Fruit fly (Drosophila melanogaster): ENCODE results near the gene RhoGAP71E.

RhoGAP71E gene

dm6 chr3L:15563058-15563850 is 25.4 kb upstream of the RhoGAP71E start, which contains the start of the genes CG7739 and SCCRO (continued):
- peak in 1 of 2 experiments; percentile 23 for TF ChIP-seq tll (GFP tag; optimal IDR thresholded peaks at IDR 0.05)
- TF ChIP-seq CG13424 (tag; optimal IDR thresholded peaks at IDR 0.05): peak; percentile 66
- TF ChIP-seq CG6175 (GFP tag; IDR thresholded peaks at IDR 0.05): no peak
- no peak for TF ChIP-seq CG6854 (GFP tag; optimal IDR thresholded peaks at IDR 0.05)
- peak; percentile 58 for TF ChIP-seq CG32772 (GFP tag; IDR thresholded peaks at IDR 0.05)
- TF ChIP-seq wor (GFP tag; IDR thresholded peaks at IDR 0.05): no peak
- TF ChIP-seq CrebB (tag; optimal IDR thresholded peaks at IDR 0.05): no peak
- TF ChIP-seq Bgb (GFP tag; IDR thresholded peaks at IDR 0.05; ENCODE audit: partially characterized antibody): no peak
- peak; percentile 76 for TF ChIP-seq CG12391 (tag; optimal IDR thresholded peaks at IDR 0.05)
- no peak for TF ChIP-seq sc (optimal IDR thresholded peaks at IDR 0.05)
- no peak for TF ChIP-seq sc (GFP tag; optimal IDR thresholded peaks at IDR 0.05)
- TF ChIP-seq unc-4 (GFP tag; IDR thresholded peaks at IDR 0.05; ENCODE audit: partially characterized antibody): peak; percentile 59
- peak; percentile 70 for TF ChIP-seq CG17802 (tag; optimal IDR thresholded peaks at IDR 0.05)
- TF ChIP-seq CG6765 (GFP tag; optimal IDR thresholded peaks at IDR 0.05): no peak
- TF ChIP-seq CG12659 (GFP tag; optimal IDR thresholded peaks at IDR 0.05): peak; percentile 79
- TF ChIP-seq Oli (tag; optimal IDR thresholded peaks at IDR 0.05): peak; percentile 29
- TF ChIP-seq Gsc (GFP tag; IDR thresholded peaks at IDR 0.05): no peak
- TF ChIP-seq CG2120 (GFP tag; optimal IDR thresholded peaks at IDR 0.05): peak; percentile 40
- no peak for TF ChIP-seq Hey (tag; optimal IDR thresholded peaks at IDR 0.05)
- TF ChIP-seq Atf6 (GFP tag; IDR thresholded peaks at IDR 0.05): peak; percentile 60; the same call in 1 of the 2 replicates
- peak; percentile 69 for TF ChIP-seq tgo (GFP tag; IDR thresholded peaks at IDR 0.05)
- peak; percentile 42 for TF ChIP-seq CG1603 (tag; optimal IDR thresholded peaks at IDR 0.05)
- no peak for TF ChIP-seq CG14965 (GFP tag; optimal IDR thresholded peaks at IDR 0.05; ENCODE audit: borderline replicate concordance)
- peak; percentile 52; the same call in 1 of the 2 replicates for TF ChIP-seq Rx (GFP tag; IDR thresholded peaks at IDR 0.05)
- TF ChIP-seq CG11398 (GFP tag; optimal IDR thresholded peaks at IDR 0.05): peak; percentile 26
- TF ChIP-seq CG16779 (GFP tag; IDR thresholded peaks at IDR 0.05): no peak
- peak; percentile 7 for TF ChIP-seq CG1647 (GFP tag; optimal IDR thresholded peaks at IDR 0.05)
- TF ChIP-seq CG12104 (GFP tag; optimal IDR thresholded peaks at IDR 0.05): peak; percentile 1
- peak; percentile 52 for TF ChIP-seq CG15601 (tag; optimal IDR thresholded peaks at IDR 0.05)
- no peak for TF ChIP-seq Sox102F (GFP tag; optimal IDR thresholded peaks at IDR 0.05)
- TF ChIP-seq CG33213 (GFP tag; optimal IDR thresholded peaks at IDR 0.05): no peak
- no peak for TF ChIP-seq HLHmδ (GFP tag; optimal IDR thresholded peaks at IDR 0.05)
- peak; percentile 49 for TF ChIP-seq B-H2 (GFP tag; optimal IDR thresholded peaks at IDR 0.05)
- TF ChIP-seq org-1 (GFP tag; optimal IDR thresholded peaks at IDR 0.05): no peak
- TF ChIP-seq CG13123 (GFP tag; optimal IDR thresholded peaks at IDR 0.05): no peak
- TF ChIP-seq fd3F (GFP tag; optimal IDR thresholded peaks at IDR 0.05): peak; percentile 59
- TF ChIP-seq CG17912 (GFP tag; optimal IDR thresholded peaks at IDR 0.05): peak; percentile 28
- TF ChIP-seq z (GFP tag; IDR thresholded peaks at IDR 0.05): no peak
- TF ChIP-seq zfh1 (GFP tag; IDR thresholded peaks at IDR 0.05): peak; percentile 64; the same call in 2 of the 3 replicates
- TF ChIP-seq CG15269 (tag; optimal IDR thresholded peaks at IDR 0.05): peak; percentile 76
- TF ChIP-seq CkIIα-i1 (GFP tag; IDR thresholded peaks at IDR 0.05): no peak
- peak; percentile 33 for TF ChIP-seq stwl (tag; optimal IDR thresholded peaks at IDR 0.05)
- TF ChIP-seq dmrt99B (tag; optimal IDR thresholded peaks at IDR 0.05): no peak
- peak; percentile 68; the same call in 2 of the 4 replicates for TF ChIP-seq Gug (GFP tag; IDR thresholded peaks at IDR 0.05)
- no peak for TF ChIP-seq twi (tag; optimal IDR thresholded peaks at IDR 0.05)
- TF ChIP-seq CG6254 (GFP tag; optimal IDR thresholded peaks at IDR 0.05): no peak
- TF ChIP-seq Hr3 (GFP tag; optimal IDR thresholded peaks at IDR 0.05): peak; percentile 48
- no peak for TF ChIP-seq Fer1 (GFP tag; optimal IDR thresholded peaks at IDR 0.05)
- peak; percentile 7; the same call in 1 of the 3 replicates for TF ChIP-seq vnd (GFP tag; IDR thresholded peaks at IDR 0.05; ENCODE audit: partially characterized antibody)

Measured in whole organism, embryonic.